Worm (Caenorhabditis elegans): Measurements from ENCODE around the gene T28F3.8.

Gene T28F3.8

ce11 chrIV:17265716-17266115 lies 41.4 kb downstream of the T28F3.8 start:
- TF ChIP-seq aha-1 (tag), result peak; percentile 96
- TF ChIP-seq T26A8.4 (GFP tag; IDR thresholded peaks at IDR 0.05), result no peak

ce11 chrIV:17265279-17265678 lies 41.8 kb downstream of the T28F3.8 start, which contains the start of gene str-187:
TSS of gene str-187 (plus strand) at chrIV:17265579.
- no peak for TF ChIP-seq fkh-10 (GFP tag; optimal IDR thresholded peaks at IDR 0.05)
- TF ChIP-seq cey-2 (tag; optimal IDR thresholded peaks at IDR 0.05; ENCODE audit: borderline replicate concordance, insufficient read depth), result no peak
- no peak for TF ChIP-seq nhr-25 (tag; optimal IDR thresholded peaks at IDR 0.05; ENCODE audit: borderline replicate concordance, insufficient read depth)
- no peak for TF ChIP-seq mxl-2 (GFP tag; conservative IDR thresholded peaks at IDR 0.05)
- TF ChIP-seq Y75B8A.6 (GFP tag; IDR thresholded peaks at IDR 0.05), result no peak
- TF ChIP-seq tra-1 (GFP tag; IDR thresholded peaks at IDR 0.05), result no peak
- no peak for TF ChIP-seq lsy-2 (tag; optimal IDR thresholded peaks at IDR 0.05)
- no peak for TF ChIP-seq nhr-42 (GFP tag; IDR thresholded peaks at IDR 0.05)
- TF ChIP-seq lin-29 (GFP tag; IDR thresholded peaks at IDR 0.05), result no peak
- no peak for TF ChIP-seq nhr-28 (tag; optimal IDR thresholded peaks at IDR 0.05)
- TF ChIP-seq mxl-3 (GFP tag; optimal IDR thresholded peaks at IDR 0.05), result no peak
- TF ChIP-seq lin-38 (GFP tag; IDR thresholded peaks at IDR 0.05), result no peak
- TF ChIP-seq unc-62 (GFP tag; optimal IDR thresholded peaks at IDR 0.05 in 1 of 2), result no peak
- TF ChIP-seq unc-62 (tag; optimal IDR thresholded peaks at IDR 0.05), result no peak

ce11 chrIV:17264714-17265113 lies 42.4 kb downstream of the T28F3.8 start, which contains the start of gene F26D10.13:
TSS of gene F26D10.13 (minus strand) at chrIV:17264814.
- no peak for TF ChIP-seq ceh-82 (tag; optimal IDR thresholded peaks at IDR 0.05)
- TF ChIP-seq mxl-3 (GFP tag; optimal IDR thresholded peaks at IDR 0.05), result no peak
- TF ChIP-seq daf-8 (GFP tag; IDR thresholded peaks at IDR 0.05), result no peak
- no peak for TF ChIP-seq spr-1 (tag; optimal IDR thresholded peaks at IDR 0.05)
- TF ChIP-seq pqm-1 (tag; optimal IDR thresholded peaks at IDR 0.05), result no peak
- TF ChIP-seq nhr-111 (GFP tag; optimal IDR thresholded peaks at IDR 0.05), result no peak
- no peak for TF ChIP-seq hlh-11 (tag; optimal IDR thresholded peaks at IDR 0.05)
- no peak for TF ChIP-seq cey-2 (tag; optimal IDR thresholded peaks at IDR 0.05; ENCODE audit: borderline replicate concordance, insufficient read depth)
- no peak for TF ChIP-seq saeg-2 (GFP tag; IDR thresholded peaks at IDR 0.05)
- TF ChIP-seq dpl-1 (GFP tag; optimal IDR thresholded peaks at IDR 0.05), result no peak
- TF ChIP-seq tag-97 (GFP tag; IDR thresholded peaks at IDR 0.05), result no peak
- TF ChIP-seq madf-9 (GFP tag; conservative IDR thresholded peaks at IDR 0.05), result no peak
- no peak for TF ChIP-seq spr-3 (GFP tag; optimal IDR thresholded peaks at IDR 0.05)
- TF ChIP-seq ama-1 (optimal IDR thresholded peaks at IDR 0.05), result no peak
- TF ChIP-seq mxl-2 (GFP tag; conservative IDR thresholded peaks at IDR 0.05), result no peak
- TF ChIP-seq Y105C5A.15 (GFP tag; IDR thresholded peaks at IDR 0.05), result no peak
- TF ChIP-seq lin-13 (GFP tag; optimal IDR thresholded peaks at IDR 0.05), result no peak
- TF ChIP-seq rbr-2 (tag; optimal IDR thresholded peaks at IDR 0.05), result no peak
- no peak for TF ChIP-seq mes-2 (tag; optimal IDR thresholded peaks at IDR 0.05; ENCODE audit: poor library complexity, severe bottlenecking)
- TF ChIP-seq ceh-44 (GFP tag; IDR thresholded peaks at IDR 0.05), result no peak

- TF ChIP-seq lir-3 (tag; optimal IDR thresholded peaks at IDR 0.05), result no peak
- peak; percentile 92 for TF ChIP-seq dve-1 (tag; optimal IDR thresholded peaks at IDR 0.05; ENCODE audit: insufficient read depth)
- no peak for TF ChIP-seq F26F4.8 (GFP tag; conservative IDR thresholded peaks at IDR 0.05)
- TF ChIP-seq zip-2 (tag; optimal IDR thresholded peaks at IDR 0.05), result no peak
- TF ChIP-seq Y75B8A.6 (GFP tag; IDR thresholded peaks at IDR 0.05), result no peak
- no peak for TF ChIP-seq aly-2 (tag; optimal IDR thresholded peaks at IDR 0.05)
- TF ChIP-seq dpl-1 (GFP tag; optimal IDR thresholded peaks at IDR 0.05), result no peak
- TF ChIP-seq hlh-30 (tag; optimal IDR thresholded peaks at IDR 0.05; ENCODE audit: insufficient read depth), result peak; percentile 59
- TF ChIP-seq sdz-12 (GFP tag; optimal IDR thresholded peaks at IDR 0.05), result no peak
- TF ChIP-seq ZK546.5 (tag; optimal IDR thresholded peaks at IDR 0.05), result no peak
- TF ChIP-seq daf-12 (tag; optimal IDR thresholded peaks at IDR 0.05), result no peak
- no peak for TF ChIP-seq unc-39 (tag; optimal IDR thresholded peaks at IDR 0.05)
- TF ChIP-seq vab-7 (GFP tag; IDR thresholded peaks at IDR 0.05), result no peak
- TF ChIP-seq F10B5.3 (tag; optimal IDR thresholded peaks at IDR 0.05), result no peak
- no peak for TF ChIP-seq F49E8.2 (tag; optimal IDR thresholded peaks at IDR 0.05; ENCODE audit: borderline replicate concordance)
- TF ChIP-seq mxl-3 (GFP tag; optimal IDR thresholded peaks at IDR 0.05), result peak; percentile 94
- peak; percentile 31 for TF ChIP-seq nhr-6 (tag; optimal IDR thresholded peaks at IDR 0.05)
- no peak for TF ChIP-seq saeg-2 (GFP tag; IDR thresholded peaks at IDR 0.05)
- no peak for TF ChIP-seq fkh-10 (GFP tag; optimal IDR thresholded peaks at IDR 0.05)
- no peak for TF ChIP-seq ZK337.2 (GFP tag; IDR thresholded peaks at IDR 0.05)
These were observed 43.4 kb downstream of the T28F3.8 start for ce11 chrIV:17263714-17264113.
